Worm (Caenorhabditis elegans): ENCODE measurements around the gene nspb-2.
"Not testable (repeated sequence)": the region's sequence is repeated elsewhere in the genome, so short reads cannot be mapped to it uniquely, and the experiment has no call there.

nspb-2 gene

ce11 chrIV:6591010-6591746 lies at the start of gene nspb-2, which contains the start of gene nspb-1:
nspb-2 (plus strand) TSS chrIV:6591696.
nspb-1 (minus strand) TSS chrIV:6591110.
- not testable (repeated sequence) for TF ChIP-seq nhr-6 (tag; optimal IDR thresholded peaks at IDR 0.05); unc-55 (GFP tag; optimal IDR thresholded peaks at IDR 0.05); nhr-237 (tag; optimal IDR thresholded peaks at IDR 0.05)

ce11 chrIV:6542962-6543361 lies 48.5 kb upstream of the nspb-2 start:
- TF ChIP-seq lsy-2 (tag; optimal IDR thresholded peaks at IDR 0.05) (peak in 1 of 2 experiments; percentile 13), nhr-237 (tag; optimal IDR thresholded peaks at IDR 0.05) (no peak), sma-9 (GFP tag; optimal IDR thresholded peaks at IDR 0.05) (peak; percentile 27), sma-9 (tag; optimal IDR thresholded peaks at IDR 0.05) (no peak), C34F6.9 (tag; optimal IDR thresholded peaks at IDR 0.05) (peak; percentile 7), mbf-1 (tag; optimal IDR thresholded peaks at IDR 0.05) (no peak)

ce11 chrIV:6547397-6547796 lies 44.1 kb upstream of the nspb-2 start:
- TF ChIP-seq zag-1 (tag; optimal IDR thresholded peaks at IDR 0.05): peak; percentile 0
- peak; percentile 11 for TF ChIP-seq lin-39 (tag; optimal IDR thresholded peaks at IDR 0.05)
- no peak for TF ChIP-seq lsy-2 (tag; optimal IDR thresholded peaks at IDR 0.05)

- TF ChIP-seq nhr-129 (tag; optimal IDR thresholded peaks at IDR 0.05) (peak; percentile 56), sem-4 (tag; optimal IDR thresholded peaks at IDR 0.05) (peak; percentile 20), ztf-11 (tag; optimal IDR thresholded peaks at IDR 0.05) (no peak), fos-1 (tag; optimal IDR thresholded peaks at IDR 0.05) (peak; percentile 23), gmeb-1 (tag; optimal IDR thresholded peaks at IDR 0.05) (peak; percentile 97), egl-27 (tag; optimal IDR thresholded peaks at IDR 0.05) (no peak), crh-2 (tag; optimal IDR thresholded peaks at IDR 0.05) (peak; percentile 30), lsy-2 (tag; optimal IDR thresholded peaks at IDR 0.05) (peak; percentile 43 to 80), nhr-12 (tag; optimal IDR thresholded peaks at IDR 0.05) (no peak), mdl-1 (tag; optimal IDR thresholded peaks at IDR 0.05) (no peak), unc-55 (GFP tag; optimal IDR thresholded peaks at IDR 0.05) (peak; percentile 93), F13H6.1 (tag; optimal IDR thresholded peaks at IDR 0.05) (peak; percentile 38), nhr-25 (tag; optimal IDR thresholded peaks at IDR 0.05) (peak; percentile 9), dmd-4 (tag; optimal IDR thresholded peaks at IDR 0.05) (no peak), sma-3 (GFP tag; optimal IDR thresholded peaks at IDR 0.05) (peak; percentile 39), nhr-21 (tag; optimal IDR thresholded peaks at IDR 0.05) (peak; percentile 23), ztf-1 (GFP tag; conservative IDR thresholded peaks at IDR 0.05) (no peak), C34F6.9 (tag; optimal IDR thresholded peaks at IDR 0.05) (peak; percentile 70), lin-13 (GFP tag; optimal IDR thresholded peaks at IDR 0.05) (peak; percentile 69), snpc-4 (tag; optimal IDR thresholded peaks at IDR 0.05) (peak; percentile 5), sma-9 (GFP tag; optimal IDR thresholded peaks at IDR 0.05) (peak; percentile 72), sma-9 (tag; optimal IDR thresholded peaks at IDR 0.05) (no peak)
Measured at ce11 chrIV:6548609-6549008, 42.9 kb upstream of the nspb-2 start, which contains the start of gene fan-1. fan-1 (plus strand) TSS chrIV:6548686.

ce11 chrIV:6552036-6552435 lies 39.5 kb upstream of the nspb-2 start:
- TF ChIP-seq mdl-1 (tag; optimal IDR thresholded peaks at IDR 0.05) (no peak), ztf-1 (GFP tag; conservative IDR thresholded peaks at IDR 0.05) (no peak), sma-9 (GFP tag; optimal IDR thresholded peaks at IDR 0.05) (no peak), sma-9 (tag; optimal IDR thresholded peaks at IDR 0.05) (no peak), unc-39 (tag; optimal IDR thresholded peaks at IDR 0.05) (no peak), mbf-1 (tag; optimal IDR thresholded peaks at IDR 0.05) (no peak), R02D3.7 (tag; optimal IDR thresholded peaks at IDR 0.05) (no peak), skn-1 (tag; optimal IDR thresholded peaks at IDR 0.05) (no peak), ceh-16 (tag; optimal IDR thresholded peaks at IDR 0.05) (no peak), unc-62 (GFP tag; optimal IDR thresholded peaks at IDR 0.05) (no peak), nhr-23 (tag; optimal IDR thresholded peaks at IDR 0.05) (no peak), Y55F3AM.14 (GFP tag; optimal IDR thresholded peaks at IDR 0.05) (no peak), nhr-237 (tag; optimal IDR thresholded peaks at IDR 0.05) (no peak), lsy-2 (tag; optimal IDR thresholded peaks at IDR 0.05) (no peak), sma-3 (GFP tag; optimal IDR thresholded peaks at IDR 0.05) (no peak), unc-55 (GFP tag; optimal IDR thresholded peaks at IDR 0.05) (no peak), fos-1 (tag; optimal IDR thresholded peaks at IDR 0.05) (no peak), gmeb-1 (tag; optimal IDR thresholded peaks at IDR 0.05) (no peak), nhr-10 (tag; optimal IDR thresholded peaks at IDR 0.05) (no peak), snpc-4 (tag; optimal IDR thresholded peaks at IDR 0.05) (no peak), ama-1 (optimal IDR thresholded peaks at IDR 0.05) (no peak)
